Fruit fly (Drosophila melanogaster) whole organism, embryonic: Measurements from ENCODE around the gene idc.

ENCODE experiments used
- Atf-2 ChIP-seq: fragments of 200-800 bp; sonication (Bioruptor generic); optimal IDR thresholded peaks from 2 replicates; lab custom pipeline; 2016; ENCODE audit warnings: missing biosample characterization, missing genetic modification characterization
- CG10979 ChIP-seq: fragments of 200-800 bp; sonication (Bioruptor generic); optimal IDR thresholded peaks from 2 replicates; lab custom pipeline; 2018; ENCODE audit warnings: missing biosample characterization, mild to moderate bottlenecking, missing genetic modification characterization, moderate library complexity
- CG11398 ChIP-seq: fragments of 200-800 bp; sonication (Bioruptor generic); optimal IDR thresholded peaks from 2 replicates; lab custom pipeline; 2016; ENCODE audit warnings: missing biosample characterization, missing genetic modification characterization
- CG12744 ChIP-seq: fragments of 200-800 bp; sonication (Bioruptor generic); optimal IDR thresholded peaks from 2 replicates; lab custom pipeline; 2016; ENCODE audit warnings: missing biosample characterization, missing genetic modification characterization
- CG13894 ChIP-seq: fragments of 200-800 bp; sonication (Bioruptor generic); optimal IDR thresholded peaks from 3 replicates; lab custom pipeline; 2018; ENCODE audit warnings: missing biosample characterization, mild to moderate bottlenecking, missing genetic modification characterization, moderate library complexity
- CG14441 ChIP-seq: fragments of 200-800 bp; sonication (Bioruptor generic); IDR thresholded peaks from 2 replicates; pipeline ENCODE4 v1.3.6; 2022; ENCODE audit warnings: missing biosample characterization, missing genetic modification characterization
- CG14667 ChIP-seq: fragments of 200-800 bp; sonication (Bioruptor generic); IDR thresholded peaks from 2 replicates; pipeline ENCODE4 v1.3.6; 2022; ENCODE audit warnings: missing biosample characterization, missing genetic modification characterization
- CG14860 ChIP-seq: fragments of 200-800 bp; sonication (Bioruptor generic); IDR thresholded peaks from 3 replicates; pipeline ENCODE4 v1.3.6; 2022; ENCODE audit warnings: missing biosample characterization, missing genetic modification characterization; ENCODE audit not compliant: partially characterized antibody
- CG18262 ChIP-seq: fragments of 200-800 bp; optimal IDR thresholded peaks from 3 replicates; lab custom pipeline; 2019; ENCODE audit warnings: missing biosample characterization, mild to moderate bottlenecking, missing genetic modification characterization, moderate library complexity
- CG2202 ChIP-seq: fragments of 200-800 bp; sonication (Bioruptor generic); optimal IDR thresholded peaks from 2 replicates; lab custom pipeline; 2018; ENCODE audit warnings: missing biosample characterization, mild to moderate bottlenecking, missing genetic modification characterization
- CG2875 ChIP-seq: fragments of 200-800 bp; sonication (Bioruptor generic); optimal IDR thresholded peaks from 2 replicates; lab custom pipeline; 2017; ENCODE audit warnings: missing biosample characterization, mild to moderate bottlenecking, missing genetic modification characterization, missing genetic modification reagents
- CG3407 ChIP-seq: fragments of 200-800 bp; sonication (Bioruptor generic); optimal IDR thresholded peaks from 2 replicates; lab custom pipeline; 2018; ENCODE audit warnings: missing biosample characterization, mild to moderate bottlenecking, missing genetic modification characterization
- CG4730 ChIP-seq: fragments of 200-800 bp; sonication (Bioruptor generic); IDR thresholded peaks from 2 replicates; pipeline ENCODE4 v1.3.6; 2022; ENCODE audit warnings: missing biosample characterization, missing genetic modification characterization
- CG4854 ChIP-seq: fragments of 200-800 bp; sonication (Bioruptor generic); optimal IDR thresholded peaks from 2 replicates; lab custom pipeline; 2016; ENCODE audit warnings: missing biosample characterization, missing genetic modification characterization, inconsistent platforms
- CG6813 ChIP-seq: fragments of 200-800 bp; sonication (Bioruptor generic); optimal IDR thresholded peaks from 2 replicates; lab custom pipeline; 2017; ENCODE audit warnings: missing biosample characterization, missing genetic modification characterization, mild to moderate bottlenecking, moderate library complexity, missing genetic modification reagents
- CG9797 ChIP-seq: fragments of 200-800 bp; sonication (Bioruptor generic); optimal IDR thresholded peaks from 3 replicates; lab custom pipeline; 2018; ENCODE audit warnings: missing biosample characterization, mild to moderate bottlenecking, missing genetic modification characterization
- Deaf1 ChIP-seq: fragments of 200-800 bp; optimal IDR thresholded peaks from 3 replicates; lab custom pipeline; 2019; ENCODE audit warnings: missing biosample characterization, mild to moderate bottlenecking, missing genetic modification characterization, moderate library complexity
- Hey ChIP-seq: fragments of 200-800 bp; sonication (Bioruptor generic); optimal IDR thresholded peaks from 3 replicates; lab custom pipeline; 2018; ENCODE audit warnings: missing biosample characterization, mild to moderate bottlenecking, missing genetic modification characterization
- Meics ChIP-seq: fragments of 200-800 bp; sonication (Bioruptor generic); optimal IDR thresholded peaks from 2 replicates; lab custom pipeline; 2017; ENCODE audit warnings: missing biosample characterization, mild to moderate bottlenecking, missing genetic modification characterization
- Mrtf ChIP-seq: fragments of 200-800 bp; sonication (Bioruptor generic); IDR thresholded peaks from 3 replicates; pipeline ENCODE4 v1.3.6; 2022; ENCODE audit warnings: missing biosample characterization, missing genetic modification characterization
- Myb ChIP-seq: fragments of 200-800 bp; sonication (Bioruptor generic); optimal IDR thresholded peaks from 2 replicates; lab custom pipeline; 2016; ENCODE audit warnings: missing biosample characterization, missing genetic modification characterization
- Neu2 ChIP-seq: fragments of 200-800 bp; sonication (Bioruptor generic); optimal IDR thresholded peaks from 3 replicates; lab custom pipeline; 2016; ENCODE audit warnings: missing biosample characterization, missing genetic modification characterization, borderline replicate concordance
- Sry-δ ChIP-seq: fragments of 200-800 bp; sonication (Bioruptor generic); optimal IDR thresholded peaks from 2 replicates; lab custom pipeline; 2016; ENCODE audit warnings: missing biosample characterization, missing genetic modification characterization
- Tbp ChIP-seq: fragments of >200 bp; optimal IDR thresholded peaks from 2 replicates; lab custom pipeline; 2018; ENCODE audit warnings: missing biosample characterization, missing genetic modification characterization
- Xrp1 ChIP-seq: fragments of 200-800 bp; sonication (Bioruptor generic); IDR thresholded peaks from 2 replicates; pipeline ENCODE4 v1.3.6; 2022; ENCODE audit warnings: missing biosample characterization, missing genetic modification characterization
- al ChIP-seq: fragments of 200-800 bp; sonication (Bioruptor generic); IDR thresholded peaks from 2 replicates; pipeline ENCODE4 v1.3.6; 2022; ENCODE audit warnings: missing biosample characterization, missing genetic modification characterization
- amos ChIP-seq: fragments of 200-800 bp; sonication (Bioruptor generic); IDR thresholded peaks from 2 replicates; pipeline ENCODE4 v1.3.6; 2022; ENCODE audit warnings: missing biosample characterization, missing genetic modification characterization; ENCODE audit not compliant: partially characterized antibody
- ato ChIP-seq: fragments of 200-800 bp; sonication (Bioruptor generic); IDR thresholded peaks from 2 replicates; pipeline ENCODE4 v1.3.6; 2022; ENCODE audit warnings: missing biosample characterization, missing genetic modification characterization; ENCODE audit not compliant: partially characterized antibody
- az2 ChIP-seq: fragments of 200-800 bp; sonication (Bioruptor generic); optimal IDR thresholded peaks from 3 replicates; lab custom pipeline; 2016; ENCODE audit warnings: missing biosample characterization, missing genetic modification characterization
- caup ChIP-seq: fragments of 200-800 bp; sonication (Bioruptor generic); optimal IDR thresholded peaks from 3 replicates; lab custom pipeline; 2017; ENCODE audit warnings: missing biosample characterization, mild to moderate bottlenecking, missing genetic modification characterization, moderate library complexity; ENCODE audit not compliant: severe bottlenecking
- chinmo ChIP-seq: fragments of 200-800 bp; sonication (Bioruptor generic); IDR thresholded peaks from 4 replicates; pipeline ENCODE4 v1.3.6; 2022; ENCODE audit warnings: missing biosample characterization, missing genetic modification characterization; ENCODE audit not compliant: partially characterized antibody
- ci ChIP-seq: fragments of 200-800 bp; sonication (Bioruptor generic); IDR thresholded peaks from 3 replicates; pipeline ENCODE4 v1.3.6; 2022; ENCODE audit warnings: missing biosample characterization, missing genetic modification characterization
- crp ChIP-seq, 2 experiments: fragments of 200-800 bp; sonication (Bioruptor generic); optimal IDR thresholded peaks; 2 replicates in 1 of 2; 3 replicates in 1 of 2; lab custom pipeline; 2017; ENCODE audit warnings: missing biosample characterization in 2 of 2, missing genetic modification characterization in 2 of 2, mild to moderate bottlenecking in 1 of 2, moderate library complexity in 1 of 2
- dmrt11E ChIP-seq: fragments of 200-800 bp; sonication (Bioruptor generic); optimal IDR thresholded peaks from 3 replicates; lab custom pipeline; 2018; ENCODE audit warnings: missing biosample characterization, mild to moderate bottlenecking, missing genetic modification characterization, moderate library complexity
- ftz-f1 ChIP-seq: fragments of 200-800 bp; sonication (Bioruptor generic); optimal IDR thresholded peaks from 2 replicates; lab custom pipeline; 2016; ENCODE audit warnings: missing biosample characterization, missing genetic modification characterization
- gfzf ChIP-seq: fragments of 200-800 bp; sonication (Bioruptor generic); optimal IDR thresholded peaks from 2 replicates; lab custom pipeline; 2016; ENCODE audit warnings: missing biosample characterization, mild to moderate bottlenecking, missing genetic modification characterization, moderate library complexity
- kay ChIP-seq: fragments of 200-800 bp; sonication (Bioruptor generic); optimal IDR thresholded peaks from 2 replicates; lab custom pipeline; 2016; ENCODE audit warnings: missing biosample characterization, missing genetic modification characterization
- lab ChIP-seq: fragments of 200-800 bp; sonication (Bioruptor generic); optimal IDR thresholded peaks from 3 replicates; lab custom pipeline; 2017; ENCODE audit warnings: missing biosample characterization, missing genetic modification characterization, mild to moderate bottlenecking, moderate library complexity, missing genetic modification reagents
- mam ChIP-seq: fragments of 200-800 bp; sonication (Bioruptor generic); optimal IDR thresholded peaks from 3 replicates; lab custom pipeline; 2016; ENCODE audit warnings: missing biosample characterization, missing genetic modification characterization
- nau ChIP-seq: fragments of 200-800 bp; sonication (Bioruptor generic); optimal IDR thresholded peaks from 3 replicates; lab custom pipeline; 2017; ENCODE audit warnings: missing biosample characterization, mild to moderate bottlenecking, missing genetic modification characterization, missing genetic modification reagents
- odd ChIP-seq: fragments of 200-800 bp; sonication (Bioruptor generic); optimal IDR thresholded peaks from 2 replicates; lab custom pipeline; 2017; ENCODE audit warnings: missing biosample characterization, mild to moderate bottlenecking, missing genetic modification characterization
- sens ChIP-seq: fragments of 200-800 bp; sonication (Bioruptor generic); peaks from one replicate; lab custom pipeline; 2016; ENCODE audit warnings: missing biosample characterization, missing genetic modification characterization
- slbo ChIP-seq: fragments of 200-800 bp; sonication (Bioruptor generic); IDR thresholded peaks from 2 replicates; pipeline ENCODE4 v1.3.6; 2022; ENCODE audit warnings: missing biosample characterization, missing genetic modification characterization
- stwl ChIP-seq: fragments of 200-800 bp; sonication (Bioruptor generic); optimal IDR thresholded peaks from 3 replicates; lab custom pipeline; 2018; ENCODE audit warnings: missing biosample characterization, mild to moderate bottlenecking, missing genetic modification characterization, moderate library complexity
- trh ChIP-seq: fragments of 200-800 bp; sonication (Bioruptor generic); optimal IDR thresholded peaks from 2 replicates; lab custom pipeline; 2016; ENCODE audit warnings: missing biosample characterization, missing genetic modification characterization
- unc-4 ChIP-seq: fragments of 200-800 bp; sonication (Bioruptor generic); IDR thresholded peaks from 2 replicates; pipeline ENCODE4 v1.3.6; 2022; ENCODE audit warnings: missing biosample characterization, missing genetic modification characterization; ENCODE audit not compliant: partially characterized antibody
- usp ChIP-seq: fragments of >200 bp; optimal IDR thresholded peaks from 2 replicates; lab custom pipeline; 2017; ENCODE audit warnings: missing biosample characterization, missing genetic modification characterization
- zen2 ChIP-seq: fragments of 200-800 bp; sonication (Bioruptor generic); IDR thresholded peaks from 3 replicates; pipeline ENCODE4 v1.3.6; 2022; ENCODE audit warnings: missing biosample characterization, missing genetic modification characterization; ENCODE audit not compliant: partially characterized antibody
- zf30C ChIP-seq: fragments of 200-800 bp; sonication (Bioruptor generic); optimal IDR thresholded peaks from 3 replicates; lab custom pipeline; 2018; ENCODE audit warnings: missing biosample characterization, mild to moderate bottlenecking, missing genetic modification characterization

The idc gene

dm6 chr3R:20021152-20021769 is 10.4 kb upstream of the idc start, which contains the start of the genes PIG-L and psidin (continued):
- peak; percentile 70 for TF ChIP-seq caup (GFP tag; lab: Kevin White, UChicago)
- TF ChIP-seq CG4730 (GFP tag; lab: Robert Waterston, UW) = peak; percentile 44; the same call in 1 of the 2 replicates
- peak; percentile 81 for TF ChIP-seq ato (GFP tag; lab: Robert Waterston, UW)
- peak; percentile 31 for TF ChIP-seq CG2875 (GFP tag; lab: Kevin White, UChicago)
- TF ChIP-seq CG14441 (GFP tag; lab: Robert Waterston, UW) = peak; percentile 72
- no peak for TF ChIP-seq Hey (tag; lab: Kevin White, UChicago)
- TF ChIP-seq stwl (tag; lab: Kevin White, UChicago) = peak; percentile 38
- TF ChIP-seq CG9797 (GFP tag; lab: Kevin White, UChicago) = peak; percentile 26
- TF ChIP-seq CG14667 (GFP tag; lab: Robert Waterston, UW) = peak; percentile 21; the same call in 1 of the 2 replicates
- TF ChIP-seq usp (GFP tag; lab: Kevin White, UChicago) = no peak
- TF ChIP-seq gfzf (GFP tag; lab: Kevin White, UChicago) = peak; percentile 28
- TF ChIP-seq CG3407 (GFP tag; lab: Kevin White, UChicago) = peak; percentile 63
- no peak for TF ChIP-seq CG13894 (tag; lab: Kevin White, UChicago)
- TF ChIP-seq mam = peak; percentile 79
- TF ChIP-seq ftz-f1 (GFP tag; lab: Kevin White, UChicago) = no peak
- TF ChIP-seq az2 = peak; percentile 88
- TF ChIP-seq CG2202 (tag; lab: Kevin White, UChicago) = peak; percentile 52
- TF ChIP-seq zf30C (GFP tag; lab: Kevin White, UChicago) = no peak
- peak; percentile 80 for TF ChIP-seq slbo (GFP tag; lab: Robert Waterston, UW)
- peak; percentile 88 for TF ChIP-seq dmrt11E (tag; lab: Kevin White, UChicago)
- TF ChIP-seq Tbp = no peak
- TF ChIP-seq CG4854 (GFP tag; lab: Kevin White, UChicago) = peak; percentile 78
- peak; percentile 81 for TF ChIP-seq Atf-2 (GFP tag; lab: Kevin White, UChicago)
- peak; percentile 95 for TF ChIP-seq CG14860 (GFP tag; lab: Robert Waterston, UW)
- TF ChIP-seq sens (GFP tag; lab: Kevin White, UChicago) = peak; percentile 97
- peak; percentile 50 for TF ChIP-seq trh (GFP tag; lab: Kevin White, UChicago)
- peak; percentile 92 for TF ChIP-seq amos (GFP tag; lab: Robert Waterston, UW)
- TF ChIP-seq CG10979 (tag; lab: Kevin White, UChicago) = peak; percentile 68
- TF ChIP-seq lab (GFP tag; lab: Kevin White, UChicago) = no peak
- peak; percentile 75 for TF ChIP-seq Meics (GFP tag; lab: Kevin White, UChicago)
- TF ChIP-seq kay (GFP tag; lab: Kevin White, UChicago) = peak; percentile 46
- TF ChIP-seq Xrp1 = peak; percentile 53; the same call in 1 of the 2 replicates
- peak; percentile 92 for TF ChIP-seq Sry-δ (GFP tag; lab: Kevin White, UChicago)
- TF ChIP-seq chinmo (GFP tag; lab: Robert Waterston, UW) = 0 out of 4 replicates have a peak, but pooled peaks have one; percentile 61
- no peak for TF ChIP-seq nau (GFP tag; lab: Kevin White, UChicago)
- peak; percentile 3 for TF ChIP-seq Neu2 (GFP tag; lab: Kevin White, UChicago)
- TF ChIP-seq unc-4 (GFP tag; lab: Robert Waterston, UW) = peak; percentile 88
- peak; percentile 20 for TF ChIP-seq CG6813 (GFP tag; lab: Kevin White, UChicago)
- TF ChIP-seq zen2 = peak; percentile 94
- TF ChIP-seq odd (GFP tag; lab: Kevin White, UChicago) = peak; percentile 74
- TF ChIP-seq CG12744 (GFP tag; lab: Kevin White, UChicago) = peak; percentile 48
- peak; percentile 80 to 95 for TF ChIP-seq crp (GFP tag; optimal IDR thresholded peaks at IDR 0.05; lab: Kevin White, UChicago)
- TF ChIP-seq CG11398 = peak; percentile 56
- TF ChIP-seq ci (GFP tag; lab: Robert Waterston, UW) = peak; percentile 66
- peak; percentile 92 for TF ChIP-seq CG18262 (tag; lab: Kevin White, UChicago)
- peak; percentile 42; the same call in 2 of the 3 replicates for TF ChIP-seq Mrtf
- no peak for TF ChIP-seq Deaf1
- TF ChIP-seq al (GFP tag; lab: Robert Waterston, UW) = peak; percentile 56
- peak; percentile 49 for TF ChIP-seq Myb
